Worm (Caenorhabditis elegans): ENCODE data around the gene chin-1.

ce11 chrIII:1004464-1004863 lies 32.5 kb downstream of the chin-1 start:
- no peak for TF ChIP-seq ref-1 (GFP tag; conservative IDR thresholded peaks at IDR 0.05)
- no peak for TF ChIP-seq tab-1 (GFP tag; IDR thresholded peaks at IDR 0.05)
- no peak for TF ChIP-seq flt-1 (GFP tag; IDR thresholded peaks at IDR 0.05)
- no peak for TF ChIP-seq ztf-23 (GFP tag; IDR thresholded peaks at IDR 0.05)
- TF ChIP-seq med-1 (GFP tag; optimal IDR thresholded peaks at IDR 0.05; ENCODE audit: insufficient read depth), result no peak
- no peak for TF ChIP-seq ztf-29 (GFP tag; IDR thresholded peaks at IDR 0.05)
- no peak for TF ChIP-seq T22C8.4 (GFP tag; IDR thresholded peaks at IDR 0.05)
- no peak for TF ChIP-seq klf-2 (GFP tag; conservative IDR thresholded peaks at IDR 0.05)

Data from whole organism, midembryonic.